Fruit fly (Drosophila melanogaster) Kc167 (cell line): ENCODE data around the gene D1.
A peak's percentile ranks its signal among the peaks of the same experiment; 100 is the strongest.

ENCODE experiments used
- Myc ChIP-seq: fragments of >200 bp; optimal IDR thresholded peaks from 2 replicates; lab custom pipeline; 2017; ENCODE audit warnings: missing external identifiers
- Sin3A ChIP-seq: fragments of >200 bp; optimal IDR thresholded peaks from 2 replicates; lab custom pipeline; 2018; ENCODE audit warnings: missing external identifiers
- h ChIP-seq: fragments of >200 bp; optimal IDR thresholded peaks from 3 replicates; lab custom pipeline; 2018; ENCODE audit warnings: missing external identifiers
- insv ChIP-seq: fragments of >200 bp; optimal IDR thresholded peaks from 3 replicates; lab custom pipeline; 2018; ENCODE audit warnings: missing external identifiers
- psq ChIP-seq: fragments of >200 bp; optimal IDR thresholded peaks from 2 replicates; lab custom pipeline; 2017; ENCODE audit warnings: missing external identifiers
- ttk ChIP-seq: sonication (Bioruptor generic); optimal IDR thresholded peaks from 2 replicates; lab custom pipeline; 2017; ENCODE audit warnings: missing external identifiers

Gene D1

dm6 chr3R:9229996-9230601 is 10.4 kb downstream of the D1 start:
- TF ChIP-seq Myc = no peak
- no peak for TF ChIP-seq ttk
- no peak for TF ChIP-seq insv (lab: Kevin White, UChicago)

- TF ChIP-seq insv (lab: Kevin White, UChicago) (no peak), Myc (no peak), psq (peak; percentile 36)
Measured at dm6 chr3R:9229075-9229835, 11.2 kb downstream of the D1 start.

- no peak for TF ChIP-seq Myc
- no peak for TF ChIP-seq Sin3A (lab: Kevin White, UChicago)
- TF ChIP-seq ttk = no peak
Measured at dm6 chr3R:9227944-9228343, 12.5 kb downstream of the D1 start.

- TF ChIP-seq ttk (no peak), insv (lab: Kevin White, UChicago) (no peak), Sin3A (lab: Kevin White, UChicago) (no peak), psq (no peak), Myc (no peak), h (lab: Kevin White, UChicago) (no peak)
Measured at dm6 chr3R:9227330-9227729, 13.1 kb downstream of the D1 start.

dm6 chr3R:9226701-9227313 is 13.6 kb downstream of the D1 start:
- TF ChIP-seq h (lab: Kevin White, UChicago) (no peak), Myc (no peak), Sin3A (lab: Kevin White, UChicago) (no peak), ttk (no peak), insv (lab: Kevin White, UChicago) (no peak), psq (no peak)

dm6 chr3R:9226146-9226545 is 14.3 kb downstream of the D1 start:
- TF ChIP-seq insv (lab: Kevin White, UChicago) (no peak), ttk (no peak), h (lab: Kevin White, UChicago) (no peak), Myc (no peak), Sin3A (lab: Kevin White, UChicago) (no peak), psq (no peak)

- no peak for TF ChIP-seq ttk
- TF ChIP-seq Myc = no peak
- no peak for TF ChIP-seq h (lab: Kevin White, UChicago)
- TF ChIP-seq Sin3A (lab: Kevin White, UChicago) = no peak
- TF ChIP-seq insv (lab: Kevin White, UChicago) = no peak
- TF ChIP-seq psq = no peak
Measured at dm6 chr3R:9224807-9225206, 15.6 kb downstream of the D1 start.

- TF ChIP-seq h (lab: Kevin White, UChicago) = no peak
- TF ChIP-seq Myc = no peak
- no peak for TF ChIP-seq insv (lab: Kevin White, UChicago)
- no peak for TF ChIP-seq psq
- TF ChIP-seq ttk = no peak
- TF ChIP-seq Sin3A (lab: Kevin White, UChicago) = no peak
Measured at dm6 chr3R:9222355-9222754, 18.1 kb downstream of the D1 start.

dm6 chr3R:9220064-9220864 is 20.2 kb downstream of the D1 start:
- TF ChIP-seq Myc (no peak), insv (lab: Kevin White, UChicago) (no peak), Sin3A (lab: Kevin White, UChicago) (no peak), ttk (no peak), h (lab: Kevin White, UChicago) (no peak)

dm6 chr3R:9217607-9218006 is 22.8 kb downstream of the D1 start:
- TF ChIP-seq Sin3A (lab: Kevin White, UChicago) (no peak), insv (lab: Kevin White, UChicago) (no peak), h (lab: Kevin White, UChicago) (no peak), ttk (no peak), psq (no peak), Myc (no peak)

dm6 chr3R:9215551-9215950 is 24.9 kb downstream of the D1 start:
- TF ChIP-seq Sin3A (lab: Kevin White, UChicago) (no peak), insv (lab: Kevin White, UChicago) (no peak), Myc (no peak), ttk (no peak), psq (no peak), h (lab: Kevin White, UChicago) (no peak)

dm6 chr3R:9214235-9214634 is 26.2 kb downstream of the D1 start:
- no peak for TF ChIP-seq Myc
- no peak for TF ChIP-seq Sin3A (lab: Kevin White, UChicago)
- TF ChIP-seq h (lab: Kevin White, UChicago) = no peak
- TF ChIP-seq insv (lab: Kevin White, UChicago) = no peak
- TF ChIP-seq ttk = no peak
- TF ChIP-seq psq = no peak
